Worm (Caenorhabditis elegans): ENCODE data around the gene T08G5.3.

DNA sequence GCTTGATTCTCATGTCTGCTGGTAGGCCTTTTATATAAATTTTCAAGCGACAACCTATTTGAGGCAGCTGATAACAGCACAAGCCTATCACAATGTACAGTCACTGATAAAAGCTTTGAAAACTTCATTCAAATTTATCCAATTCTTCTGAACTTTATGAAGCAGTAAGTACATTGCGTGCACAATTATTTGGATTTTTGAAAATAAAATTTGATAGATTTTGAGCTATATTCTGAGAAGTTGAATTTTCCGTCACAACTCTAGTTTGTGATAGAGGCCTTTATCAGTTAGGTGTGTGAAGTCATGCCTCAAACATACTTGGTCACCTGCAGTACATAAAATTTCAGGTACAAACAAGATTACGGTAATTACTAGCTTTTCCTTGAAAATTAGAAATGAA, 8.6 kb downstream of the T08G5.3 start, which contains the start of the genes mtl-2 and T08G5.1:
- TF ChIP-seq fkh-10 (GFP tag; optimal IDR thresholded peaks at IDR 0.05) (no peak), pag-3 (tag; optimal IDR thresholded peaks at IDR 0.05; ENCODE audit: borderline replicate concordance) (no peak), unc-3 (GFP tag; conservative IDR thresholded peaks at IDR 0.05) (no peak), unc-3 (tag; optimal IDR thresholded peaks at IDR 0.05) (no peak), ref-2 (tag; optimal IDR thresholded peaks at IDR 0.05) (no peak), pha-4 (tag; optimal IDR thresholded peaks at IDR 0.05) (no peak), Y22D7AL.16 (tag; optimal IDR thresholded peaks at IDR 0.05) (no peak)
